Fruit fly (Drosophila melanogaster): ENCODE results near the gene CG13084.
A peak's percentile ranks its signal among the peaks of the same experiment; 100 is the strongest.

The CG13084 gene

DNA sequence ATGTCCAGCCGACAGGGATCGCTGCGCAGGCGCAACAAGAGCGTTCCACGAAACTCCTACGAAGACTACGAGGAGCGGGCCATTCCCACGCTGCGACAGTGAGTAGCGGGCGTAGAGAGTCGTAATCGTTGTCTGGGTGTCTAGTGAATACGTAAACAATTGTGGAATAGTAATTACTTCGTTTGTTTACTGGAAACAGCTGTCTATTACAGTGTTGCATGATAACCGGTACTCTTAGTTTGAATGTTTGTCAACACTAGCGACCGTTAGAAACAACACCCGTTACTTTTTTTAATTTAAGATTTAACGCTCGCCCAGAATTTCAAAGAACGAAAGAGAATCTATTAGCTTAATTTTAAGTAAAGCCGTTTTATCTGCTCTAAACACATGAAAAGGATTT is 45.4 kb downstream of the CG13084 start, which contains the start of gene CG10165:
Gene CG10165 (minus strand): TSS at position 214 of the 400 bp plus-strand sequence.
- no peak for TF ChIP-seq rgr (GFP tag; optimal IDR thresholded peaks at IDR 0.05)
- no peak for TF ChIP-seq Vsx2 (GFP tag; optimal IDR thresholded peaks at IDR 0.05; ENCODE audit: partially characterized antibody)
- TF ChIP-seq CrebA (GFP tag; optimal IDR thresholded peaks at IDR 0.05; ENCODE audit: borderline replicate concordance) = no peak
- no peak for TF ChIP-seq jim (GFP tag; optimal IDR thresholded peaks at IDR 0.05)
- TF ChIP-seq N (GFP tag; optimal IDR thresholded peaks at IDR 0.05) = no peak
- TF ChIP-seq Hr83 (GFP tag; optimal IDR thresholded peaks at IDR 0.05; ENCODE audit: poor library complexity, severe bottlenecking) = peak; percentile 26
- no peak for TF ChIP-seq foxo (GFP tag; optimal IDR thresholded peaks at IDR 0.05)
- no peak for TF ChIP-seq Dif (GFP tag; optimal IDR thresholded peaks at IDR 0.05; ENCODE audit: partially characterized antibody)
- no peak for TF ChIP-seq Mio (GFP tag; optimal IDR thresholded peaks at IDR 0.05)
- no peak for TF ChIP-seq CG32264 (GFP tag; optimal IDR thresholded peaks at IDR 0.05)
- TF ChIP-seq Rel (GFP tag; optimal IDR thresholded peaks at IDR 0.05) = no peak
- TF ChIP-seq Rel (tag; optimal IDR thresholded peaks at IDR 0.05) = no peak
- no peak for TF ChIP-seq woc (GFP tag; optimal IDR thresholded peaks at IDR 0.05)
- no peak for TF ChIP-seq Dfd (GFP tag; optimal IDR thresholded peaks at IDR 0.05)
- TF ChIP-seq HLH106 (tag; optimal IDR thresholded peaks at IDR 0.05) = no peak
- no peak for TF ChIP-seq dsf (GFP tag; optimal IDR thresholded peaks at IDR 0.05; ENCODE audit: borderline replicate concordance)
- TF ChIP-seq pan (optimal IDR thresholded peaks at IDR 0.05) = no peak
- no peak for TF ChIP-seq lola (GFP tag; optimal IDR thresholded peaks at IDR 0.05)
- TF ChIP-seq fru (GFP tag; optimal IDR thresholded peaks at IDR 0.05) = peak; percentile 91
- TF ChIP-seq sage (GFP tag; optimal IDR thresholded peaks at IDR 0.05) = no peak
- TF ChIP-seq Hnf4 (GFP tag; optimal IDR thresholded peaks at IDR 0.05) = no peak
- peak; percentile 37 for TF ChIP-seq h (GFP tag; optimal IDR thresholded peaks at IDR 0.05)

DNA sequence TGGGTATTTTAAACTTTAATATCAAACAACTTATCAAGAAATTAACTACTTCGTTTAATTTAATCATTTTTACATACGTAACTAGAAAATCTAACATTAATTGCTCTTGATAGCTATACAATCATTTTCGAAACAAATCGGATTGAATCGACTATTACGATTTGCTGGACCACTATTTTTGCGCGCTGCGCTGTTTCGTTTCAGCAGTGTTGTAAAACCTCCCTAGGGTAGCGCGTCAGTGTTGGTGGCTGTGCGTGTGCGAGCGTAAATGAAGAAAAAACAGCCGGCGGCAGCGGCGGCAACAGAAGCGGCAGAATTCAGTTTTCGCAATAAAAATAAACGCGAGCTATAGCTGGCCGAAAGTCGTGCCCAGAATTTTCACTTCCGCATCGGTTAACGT is 48.5 kb downstream of the CG13084 start, which contains the start of gene CG33116:
Gene CG33116 (plus strand): TSS at position 233 of the 400 bp plus-strand sequence.
- TF ChIP-seq CrebA (GFP tag; optimal IDR thresholded peaks at IDR 0.05; ENCODE audit: borderline replicate concordance) (no peak), CG32264 (GFP tag; optimal IDR thresholded peaks at IDR 0.05) (peak; percentile 74), woc (GFP tag; optimal IDR thresholded peaks at IDR 0.05) (peak; percentile 89), Mio (GFP tag; optimal IDR thresholded peaks at IDR 0.05) (peak; percentile 63), N (GFP tag; optimal IDR thresholded peaks at IDR 0.05) (no peak), Hnf4 (GFP tag; optimal IDR thresholded peaks at IDR 0.05) (peak; percentile 91), h (GFP tag; optimal IDR thresholded peaks at IDR 0.05) (peak; percentile 90), Vsx2 (GFP tag; optimal IDR thresholded peaks at IDR 0.05; ENCODE audit: partially characterized antibody) (no peak), Hr83 (GFP tag; optimal IDR thresholded peaks at IDR 0.05; ENCODE audit: poor library complexity, severe bottlenecking) (peak; percentile 92), br (GFP tag; optimal IDR thresholded peaks at IDR 0.05) (peak; percentile 89), Abd-B (GFP tag; optimal IDR thresholded peaks at IDR 0.05) (no peak), Rel (GFP tag; optimal IDR thresholded peaks at IDR 0.05) (no peak), Rel (tag; optimal IDR thresholded peaks at IDR 0.05) (peak; percentile 58), ey (GFP tag; optimal IDR thresholded peaks at IDR 0.05) (peak; percentile 89), sage (GFP tag; optimal IDR thresholded peaks at IDR 0.05) (peak; percentile 63), Sp1 (GFP tag; optimal IDR thresholded peaks at IDR 0.05) (peak; percentile 80), Myc (optimal IDR thresholded peaks at IDR 0.05) (peak; percentile 41), lola (GFP tag; optimal IDR thresholded peaks at IDR 0.05) (no peak), HLH106 (tag; optimal IDR thresholded peaks at IDR 0.05) (peak; percentile 85), psq (GFP tag; optimal IDR thresholded peaks at IDR 0.05) (peak; percentile 68), CG9705 (GFP tag; optimal IDR thresholded peaks at IDR 0.05) (peak; percentile 61), rgr (GFP tag; optimal IDR thresholded peaks at IDR 0.05) (peak; percentile 93), sv (GFP tag; optimal IDR thresholded peaks at IDR 0.05) (peak; percentile 84), dsf (GFP tag; optimal IDR thresholded peaks at IDR 0.05; ENCODE audit: borderline replicate concordance) (peak; percentile 50), foxo (GFP tag; optimal IDR thresholded peaks at IDR 0.05) (peak; percentile 17 to 92), tai (GFP tag; optimal IDR thresholded peaks at IDR 0.05) (no peak), fru (GFP tag; optimal IDR thresholded peaks at IDR 0.05) (peak; percentile 90), brk (GFP tag; optimal IDR thresholded peaks at IDR 0.05) (peak; percentile 82), OdsH (GFP tag; optimal IDR thresholded peaks at IDR 0.05) (peak; percentile 86), jim (GFP tag; optimal IDR thresholded peaks at IDR 0.05) (peak; percentile 2), usp (GFP tag; optimal IDR thresholded peaks at IDR 0.05) (no peak), Dif (GFP tag; optimal IDR thresholded peaks at IDR 0.05; ENCODE audit: partially characterized antibody) (no peak), dmrt93B (GFP tag; optimal IDR thresholded peaks at IDR 0.05) (peak; percentile 71), dl (GFP tag; optimal IDR thresholded peaks at IDR 0.05; ENCODE audit: insufficient read depth in 1 of 2, partially characterized antibody in 2 of 2) (no peak), GATAd (GFP tag; optimal IDR thresholded peaks at IDR 0.05) (peak; percentile 28), Jra (GFP tag; optimal IDR thresholded peaks at IDR 0.05) (peak; percentile 61), pan (optimal IDR thresholded peaks at IDR 0.05) (no peak), Dfd (GFP tag; optimal IDR thresholded peaks at IDR 0.05) (no peak)
